Worm (Caenorhabditis elegans): Measurements from ENCODE around the gene F02D10.2.

DNA sequence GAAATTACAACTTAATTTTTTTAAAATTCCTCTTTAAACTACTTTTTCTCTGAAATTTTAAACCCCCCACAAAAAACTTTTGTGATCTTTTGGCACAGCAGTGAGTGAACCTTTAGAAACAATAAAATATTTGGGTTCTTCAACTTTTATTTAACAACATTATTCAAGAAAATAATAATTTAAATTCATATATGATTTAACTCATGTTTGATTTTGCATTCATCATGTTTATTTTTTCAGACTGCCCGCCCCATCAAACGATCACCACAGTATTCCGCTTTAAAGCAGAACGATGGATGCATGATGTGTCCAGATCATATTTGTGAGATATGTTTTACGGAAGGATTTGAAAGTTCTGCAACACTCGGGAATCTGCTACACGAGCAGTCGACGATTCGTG, 17.3 kb downstream of the F02D10.2 start, which contains the start of gene set-8:
- TF ChIP-seq mdl-1 (tag; optimal IDR thresholded peaks at IDR 0.05) (no peak), nhr-71 (tag; optimal IDR thresholded peaks at IDR 0.05) (no peak), lin-15B (tag; optimal IDR thresholded peaks at IDR 0.05) (no peak), lin-14 (GFP tag; optimal IDR thresholded peaks at IDR 0.05) (no peak), elt-3 (tag; optimal IDR thresholded peaks at IDR 0.05) (no peak), jun-1 (tag; optimal IDR thresholded peaks at IDR 0.05) (no peak), snpc-4 (tag; optimal IDR thresholded peaks at IDR 0.05) (no peak), nhr-77 (tag; optimal IDR thresholded peaks at IDR 0.05) (no peak), lir-3 (tag; optimal IDR thresholded peaks at IDR 0.05; ENCODE audit: poor library complexity) (no peak), C16A3.4 (tag; optimal IDR thresholded peaks at IDR 0.05) (no peak)

Data from whole organism, L1 larva.